Worm (Caenorhabditis elegans): ENCODE results near the gene C12D8.20.

Gene C12D8.20

DNA sequence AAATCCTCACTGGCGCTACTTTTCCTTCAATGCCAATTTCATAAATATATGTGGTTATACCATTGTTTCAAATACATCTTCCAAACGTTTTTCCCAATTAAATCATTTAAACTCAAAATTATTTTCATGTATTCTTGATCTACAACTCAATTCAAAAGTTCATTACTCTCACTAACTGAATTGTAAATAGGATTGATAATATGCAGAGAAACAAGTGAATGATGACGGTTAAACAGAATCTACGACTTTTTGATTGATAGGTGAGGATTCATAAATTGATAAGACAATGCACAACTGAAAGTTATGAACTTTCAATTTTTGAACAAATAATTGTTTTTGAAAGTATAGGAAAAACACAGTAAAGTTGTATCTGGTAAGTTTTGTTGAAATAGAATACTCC is 30.9 kb upstream of the C12D8.20 start (continued):
- no peak for TF ChIP-seq Y5F2A.4 (GFP tag; optimal IDR thresholded peaks at IDR 0.05)
- no peak for TF ChIP-seq zfp-2 (tag; optimal IDR thresholded peaks at IDR 0.05)
- TF ChIP-seq nhr-28 (tag; optimal IDR thresholded peaks at IDR 0.05): peak; percentile 23
- no peak for TF ChIP-seq egl-43 (GFP tag; IDR thresholded peaks at IDR 0.05)
- TF ChIP-seq lin-38 (GFP tag; IDR thresholded peaks at IDR 0.05): no peak
- TF ChIP-seq lim-7 (GFP tag; IDR thresholded peaks at IDR 0.05): no peak
- no peak for TF ChIP-seq daf-19 (GFP tag; conservative IDR thresholded peaks at IDR 0.05)
- no peak for TF ChIP-seq nhr-48 (tag; optimal IDR thresholded peaks at IDR 0.05)
- no peak for TF ChIP-seq ceh-62 (tag; optimal IDR thresholded peaks at IDR 0.05)
- no peak for TF ChIP-seq nhr-76 (tag; optimal IDR thresholded peaks at IDR 0.05)
- TF ChIP-seq php-3 (GFP tag; IDR thresholded peaks at IDR 0.05): peak; percentile 14; the same call in 1 of the 2 replicates
- no peak for TF ChIP-seq nhr-237 (tag; optimal IDR thresholded peaks at IDR 0.05)

DNA sequence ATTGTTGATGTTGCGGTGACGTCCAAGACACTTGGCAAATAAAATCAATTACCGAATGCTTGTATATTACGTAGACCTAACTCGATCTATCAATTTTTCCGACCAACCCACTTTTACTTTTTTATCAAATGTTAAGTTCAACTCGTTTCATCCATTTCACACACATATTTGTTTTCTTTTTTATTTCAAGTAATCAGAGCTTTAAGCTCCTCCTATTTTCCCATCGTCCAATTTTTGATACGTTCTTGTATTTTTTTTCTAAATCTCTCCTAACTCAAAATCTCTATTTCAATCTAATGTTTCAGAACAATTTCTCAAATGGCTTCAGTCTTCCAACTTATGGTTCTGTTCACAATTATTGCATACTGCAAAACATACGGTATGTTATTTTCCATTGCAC is 23.7 kb upstream of the C12D8.20 start, which contains the start of gene ZK856.6:
Gene ZK856.6, plus strand, starts transcription at position 301 of the 400 bp plus-strand sequence.
- TF ChIP-seq R02D3.7 (tag; optimal IDR thresholded peaks at IDR 0.05): no peak
- no peak for TF ChIP-seq daf-16 (GFP tag; optimal IDR thresholded peaks at IDR 0.05)
- TF ChIP-seq daf-16 (tag; optimal IDR thresholded peaks at IDR 0.05): no peak
- TF ChIP-seq F44E2.7 (GFP tag; IDR thresholded peaks at IDR 0.05): no peak
- TF ChIP-seq dmd-6 (GFP tag; IDR thresholded peaks at IDR 0.05): no peak
- no peak for TF ChIP-seq unc-39 (tag; optimal IDR thresholded peaks at IDR 0.05)
- no peak for TF ChIP-seq nhr-102 (tag; optimal IDR thresholded peaks at IDR 0.05)
- no peak for TF ChIP-seq cey-2 (tag; optimal IDR thresholded peaks at IDR 0.05; ENCODE audit: borderline replicate concordance, insufficient read depth)
- no peak for TF ChIP-seq duxl-1 (tag; optimal IDR thresholded peaks at IDR 0.05; ENCODE audit: poor library complexity)
- no peak for TF ChIP-seq ZK546.5 (tag; optimal IDR thresholded peaks at IDR 0.05)
- TF ChIP-seq lir-3 (tag; optimal IDR thresholded peaks at IDR 0.05): no peak
- TF ChIP-seq tra-1 (GFP tag; IDR thresholded peaks at IDR 0.05): no peak
- no peak for TF ChIP-seq mep-1 (tag; optimal IDR thresholded peaks at IDR 0.05)

DNA sequence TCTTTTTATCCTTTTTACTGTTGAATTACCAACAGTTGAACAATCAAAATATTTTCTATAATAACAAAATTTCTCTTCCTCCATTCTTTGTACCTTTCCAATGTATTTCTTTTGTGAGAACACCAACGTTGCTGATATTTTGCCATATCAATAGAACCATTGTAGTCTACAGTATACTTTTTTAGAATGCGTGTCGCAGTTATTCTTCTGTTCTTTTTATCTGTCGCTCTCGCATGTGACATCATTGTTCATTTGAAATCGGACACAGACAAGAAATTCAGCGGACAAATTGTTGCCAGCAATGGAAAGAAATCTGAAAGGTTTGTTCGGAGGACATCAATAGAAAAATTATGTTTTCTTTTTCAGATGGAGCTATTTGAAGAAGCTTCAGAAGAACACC is 20.2 kb upstream of the C12D8.20 start, which contains the start of gene ZK856.7:
Gene ZK856.7, plus strand, starts transcription at position 186 of the 400 bp plus-strand sequence.
- no peak for TF ChIP-seq daf-8 (GFP tag; IDR thresholded peaks at IDR 0.05)
- TF ChIP-seq aha-1 (tag): peak; percentile 8
- no peak for TF ChIP-seq lin-13 (GFP tag; optimal IDR thresholded peaks at IDR 0.05)
- no peak for TF ChIP-seq spr-3 (GFP tag; optimal IDR thresholded peaks at IDR 0.05)
- 0 out of 2 replicates have a peak, but pooled peaks have one; percentile 42 for TF ChIP-seq dmd-9 (GFP tag; IDR thresholded peaks at IDR 0.05)
- TF ChIP-seq dve-1 (tag; optimal IDR thresholded peaks at IDR 0.05; ENCODE audit: insufficient read depth): peak; percentile 51
- no peak for TF ChIP-seq gei-8 (GFP tag; optimal IDR thresholded peaks at IDR 0.05)
- no peak for TF ChIP-seq lin-29 (GFP tag; IDR thresholded peaks at IDR 0.05)
- peak in 1 of 2 experiments; percentile 18 for TF ChIP-seq mdl-1 (tag; optimal IDR thresholded peaks at IDR 0.05)
- TF ChIP-seq lsy-2 (tag; optimal IDR thresholded peaks at IDR 0.05): peak in 1 of 2 experiments; percentile 46
- peak in 1 of 2 experiments; percentile 73 for TF ChIP-seq unc-62 (GFP tag; optimal IDR thresholded peaks at IDR 0.05 in 1 of 2)
- TF ChIP-seq unc-62 (tag; optimal IDR thresholded peaks at IDR 0.05): no peak
- peak; percentile 82 for TF ChIP-seq nhr-28 (tag; optimal IDR thresholded peaks at IDR 0.05)

- no peak for TF ChIP-seq daf-16 (GFP tag; optimal IDR thresholded peaks at IDR 0.05)
- peak; percentile 62 for TF ChIP-seq daf-16 (tag; optimal IDR thresholded peaks at IDR 0.05)
- TF ChIP-seq unc-39 (tag; optimal IDR thresholded peaks at IDR 0.05): no peak
- no peak for TF ChIP-seq egl-43 (GFP tag; IDR thresholded peaks at IDR 0.05)
- no peak for TF ChIP-seq spr-3 (GFP tag; optimal IDR thresholded peaks at IDR 0.05)
- no peak for TF ChIP-seq dmd-6 (GFP tag; IDR thresholded peaks at IDR 0.05)
- no peak for TF ChIP-seq dmd-9 (GFP tag; IDR thresholded peaks at IDR 0.05)
- TF ChIP-seq jun-1 (tag; optimal IDR thresholded peaks at IDR 0.05): no peak
- TF ChIP-seq ztf-11 (tag; optimal IDR thresholded peaks at IDR 0.05): no peak
- TF ChIP-seq fkh-10 (GFP tag; optimal IDR thresholded peaks at IDR 0.05): no peak
- TF ChIP-seq nhr-41 (GFP tag; IDR thresholded peaks at IDR 0.05): no peak
- peak; percentile 49 for TF ChIP-seq ama-1 (optimal IDR thresholded peaks at IDR 0.05)
- TF ChIP-seq nhr-237 (tag; optimal IDR thresholded peaks at IDR 0.05): no peak
- TF ChIP-seq tag-97 (GFP tag; IDR thresholded peaks at IDR 0.05): no peak
- no peak for TF ChIP-seq aly-2 (tag; optimal IDR thresholded peaks at IDR 0.05)
- TF ChIP-seq ces-1 (GFP tag; optimal IDR thresholded peaks at IDR 0.05): no peak
- TF ChIP-seq vab-7 (GFP tag; IDR thresholded peaks at IDR 0.05): no peak
Measured at ce11 chrV:10202340-10202739, 19.8 kb upstream of the C12D8.20 start.
